Fruit fly (Drosophila melanogaster) whole organism, adult: ENCODE data around the gene EloB.

Experiments
- CG14711 ChIP-seq: fragments of 200-800 bp; sonication (Bioruptor generic); optimal IDR thresholded peaks from 2 replicates; lab custom pipeline; 2018; ENCODE audit warnings: missing biosample characterization, mild to moderate bottlenecking, missing genetic modification characterization, moderate library complexity
- CG7045 ChIP-seq: fragments of 200-800 bp; sonication (Bioruptor generic); optimal IDR thresholded peaks from 2 replicates; lab custom pipeline; 2017; ENCODE audit warnings: missing biosample characterization, mild to moderate bottlenecking, missing genetic modification characterization
- bab1 ChIP-seq: fragments of 200-800 bp; sonication (Bioruptor generic); optimal IDR thresholded peaks from 3 replicates; lab custom pipeline; 2019; ENCODE audit warnings: missing biosample characterization, mild to moderate bottlenecking, missing genetic modification characterization, moderate library complexity
- cnc ChIP-seq, 2 experiments: fragments of >200 bp; optimal IDR thresholded peaks; 2 replicates each; lab custom pipeline; 2017
- kay ChIP-seq: fragments of 200-800 bp; sonication (Bioruptor generic); peaks from one replicate; lab custom pipeline; 2016; ENCODE audit warnings: missing biosample characterization, missing genetic modification characterization, borderline replicate concordance
- pad ChIP-seq: fragments of 200-800 bp; sonication (Bioruptor generic); optimal IDR thresholded peaks from 3 replicates; lab custom pipeline; 2017; ENCODE audit warnings: missing biosample characterization, missing genetic modification characterization, mild to moderate bottlenecking, moderate library complexity, missing genetic modification reagents
- toe ChIP-seq: fragments of 200-800 bp; sonication (Bioruptor generic); optimal IDR thresholded peaks from 2 replicates; lab custom pipeline; 2016; ENCODE audit warnings: missing biosample characterization, missing genetic modification characterization

DNA sequence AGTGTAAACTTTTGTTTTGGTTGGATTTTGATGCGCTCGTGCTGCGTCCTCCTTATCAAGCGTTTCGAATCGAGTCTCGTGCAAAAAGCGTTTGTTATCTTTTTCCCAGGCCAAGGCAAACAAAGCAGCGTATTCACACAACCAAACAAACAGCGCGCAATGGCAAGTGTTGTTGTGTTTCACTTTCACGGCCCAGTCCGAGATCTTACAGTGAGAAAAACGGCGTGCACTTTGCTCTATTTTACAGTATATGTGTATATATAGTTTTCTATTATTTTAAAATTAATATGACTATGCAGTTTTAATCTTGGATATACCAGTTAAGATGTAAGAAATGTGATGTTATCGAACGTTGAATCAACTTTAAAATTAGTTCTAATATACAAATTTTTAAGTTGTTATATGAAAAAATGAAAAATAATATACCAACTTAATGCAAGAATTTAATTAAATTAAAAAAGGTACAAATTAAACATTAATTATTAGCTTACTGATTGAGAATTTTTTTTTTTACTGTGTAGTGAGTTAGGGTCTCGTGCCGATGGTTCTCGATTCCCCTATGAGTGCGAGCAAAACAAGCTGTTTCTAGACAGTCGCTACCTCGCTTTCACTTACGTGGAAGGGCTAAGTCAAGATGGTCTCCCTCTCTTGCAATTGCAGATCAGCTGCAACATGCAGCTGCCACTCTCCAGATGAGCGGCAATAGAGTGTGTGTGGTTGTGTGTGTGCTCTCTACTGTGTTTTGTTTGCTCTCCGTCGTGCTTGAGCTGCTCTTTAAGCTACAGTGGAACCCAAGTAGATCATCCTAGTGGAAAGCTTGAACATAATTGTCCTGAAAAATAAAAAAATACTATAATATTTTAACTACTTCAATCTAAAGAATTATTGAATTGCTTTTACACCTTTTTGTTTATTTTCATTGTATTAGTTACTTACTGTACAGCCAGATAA is 14.8 kb upstream of the EloB start:
- peak; percentile 66 for TF ChIP-seq pad (GFP tag; lab: Kevin White, UChicago)
- TF ChIP-seq cnc (optimal IDR thresholded peaks at IDR 0.05; lab: Kevin White, UChicago): no peak
- peak; percentile 74 for TF ChIP-seq CG7045 (GFP tag; lab: Kevin White, UChicago)
- no peak for TF ChIP-seq kay (GFP tag; lab: Kevin White, UChicago)
- TF ChIP-seq bab1: peak; percentile 87
- peak; percentile 86 for TF ChIP-seq CG14711 (tag; lab: Kevin White, UChicago)
- no peak for TF ChIP-seq toe (GFP tag; lab: Kevin White, UChicago)
